Fruit fly (Drosophila melanogaster): ENCODE data around the gene mira.

mira gene

DNA sequence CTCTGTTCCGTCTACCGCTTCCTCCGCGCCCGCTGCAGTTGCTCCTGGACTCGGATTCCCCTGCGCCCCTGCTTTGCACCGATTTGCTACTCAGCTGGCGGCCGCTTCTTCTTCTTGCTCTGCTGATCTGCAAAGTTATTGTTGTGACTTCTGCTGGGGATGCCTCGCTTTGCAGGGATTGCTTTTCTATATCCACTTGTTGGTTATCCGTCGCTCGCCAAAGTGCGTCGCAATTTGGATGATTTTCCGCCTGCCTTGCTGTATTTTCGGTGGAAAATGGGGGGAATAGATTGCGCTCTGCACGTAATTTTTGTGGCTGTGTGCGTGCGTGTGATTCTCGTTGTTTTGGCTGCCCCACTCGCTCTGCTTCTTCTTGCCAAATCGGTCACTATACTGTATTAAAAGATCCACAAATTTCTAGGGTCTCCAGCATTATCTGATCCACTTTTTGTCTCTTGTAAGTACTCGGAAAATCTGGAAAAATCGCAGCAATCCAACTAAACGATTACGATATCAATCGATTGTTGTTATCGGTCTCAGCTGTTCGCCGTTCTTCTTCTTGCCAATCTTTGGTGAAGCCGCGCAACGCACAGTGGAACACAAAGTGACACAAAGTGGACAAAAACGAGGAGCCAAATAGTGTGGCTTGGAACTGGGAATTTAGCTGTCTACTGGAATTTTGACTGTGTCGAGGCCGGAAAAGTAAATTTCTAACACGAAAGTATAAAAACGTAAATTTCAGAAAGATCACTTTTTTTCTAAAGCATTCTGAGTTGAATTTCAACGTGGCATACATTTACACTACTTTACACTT lies 31.8 kb downstream of the mira start, which contains the start of gene ClpX (continued):
- TF ChIP-seq emc (GFP tag; optimal IDR thresholded peaks at IDR 0.05) (no peak), CoRest (tag; optimal IDR thresholded peaks at IDR 0.05) (peak; percentile 16), mld (GFP tag; IDR thresholded peaks at IDR 0.05; ENCODE audit: partially characterized antibody) (peak; percentile 73; the same call in 2 of the 3 replicates), pros (GFP tag; optimal IDR thresholded peaks at IDR 0.05) (no peak), disco-r (GFP tag; optimal IDR thresholded peaks at IDR 0.05) (no peak), Bgb (GFP tag; IDR thresholded peaks at IDR 0.05; ENCODE audit: partially characterized antibody) (peak; percentile 76), lab (GFP tag; optimal IDR thresholded peaks at IDR 0.05) (no peak), abd-A (tag; optimal IDR thresholded peaks at IDR 0.05) (no peak), CG30431 (GFP tag; optimal IDR thresholded peaks at IDR 0.05) (no peak), wek (GFP tag; optimal IDR thresholded peaks at IDR 0.05) (no peak), D (optimal IDR thresholded peaks at IDR 0.05) (no peak), D (GFP tag; optimal IDR thresholded peaks at IDR 0.05) (no peak), Hr39 (optimal IDR thresholded peaks at IDR 0.05) (no peak), MESR4 (GFP tag; optimal IDR thresholded peaks at IDR 0.05) (peak; percentile 87), Oli (tag; optimal IDR thresholded peaks at IDR 0.05) (no peak), ash1 (GFP tag; optimal IDR thresholded peaks at IDR 0.05) (no peak), bbx (GFP tag; IDR thresholded peaks at IDR 0.05; ENCODE audit: partially characterized antibody) (peak; percentile 77), Hmx (GFP tag; optimal IDR thresholded peaks at IDR 0.05) (no peak), Rx (GFP tag; IDR thresholded peaks at IDR 0.05) (no peak), Mrtf (GFP tag; IDR thresholded peaks at IDR 0.05) (no peak), CG17359 (tag; optimal IDR thresholded peaks at IDR 0.05) (no peak), gce (GFP tag; IDR thresholded peaks at IDR 0.05) (no peak), pum (GFP tag; optimal IDR thresholded peaks at IDR 0.05) (no peak), toy (GFP tag; IDR thresholded peaks at IDR 0.05) (no peak), CG16779 (GFP tag; IDR thresholded peaks at IDR 0.05) (no peak), jing (GFP tag; optimal IDR thresholded peaks at IDR 0.05) (no peak), Dbx (GFP tag; IDR thresholded peaks at IDR 0.05) (no peak), stc (GFP tag; IDR thresholded peaks at IDR 0.05) (no peak), ase (GFP tag; IDR thresholded peaks at IDR 0.05) (no peak), CG3281 (GFP tag; optimal IDR thresholded peaks at IDR 0.05) (peak; percentile 17), Adf1 (GFP tag; IDR thresholded peaks at IDR 0.05) (peak; percentile 20; the same call in 1 of the 2 replicates), repo (GFP tag; optimal IDR thresholded peaks at IDR 0.05) (no peak), CG6175 (GFP tag; IDR thresholded peaks at IDR 0.05) (no peak), lola (GFP tag; optimal IDR thresholded peaks at IDR 0.05) (no peak), CG3838 (GFP tag; optimal IDR thresholded peaks at IDR 0.05) (no peak), so (GFP tag; IDR thresholded peaks at IDR 0.05) (no peak), CG2129 (GFP tag; IDR thresholded peaks at IDR 0.05; ENCODE audit: partially characterized antibody) (0 out of 2 replicates have a peak, but pooled peaks have one; percentile 23), ranshi (GFP tag; IDR thresholded peaks at IDR 0.05) (no peak), Aef1 (GFP tag; IDR thresholded peaks at IDR 0.05) (no peak), crp (GFP tag; optimal IDR thresholded peaks at IDR 0.05) (peak; percentile 82 to 97), row (GFP tag; IDR thresholded peaks at IDR 0.05) (peak; percentile 91), CG12236 (GFP tag; optimal IDR thresholded peaks at IDR 0.05) (no peak), H15 (GFP tag; IDR thresholded peaks at IDR 0.05) (no peak), crc (GFP tag; optimal IDR thresholded peaks at IDR 0.05) (no peak), CG8765 (GFP tag; IDR thresholded peaks at IDR 0.05) (no peak), Ada2b (GFP tag; IDR thresholded peaks at IDR 0.05) (no peak), dmrt99B (tag; optimal IDR thresholded peaks at IDR 0.05) (no peak), CG6654 (GFP tag; optimal IDR thresholded peaks at IDR 0.05) (no peak), psq (GFP tag; optimal IDR thresholded peaks at IDR 0.05) (no peak), CG2875 (GFP tag; optimal IDR thresholded peaks at IDR 0.05) (no peak)
